Worm (Caenorhabditis elegans) whole organism, L1 larva: ENCODE measurements around the gene Y53G8AM.7.

Experiments used
- aha-1 ChIP-seq: fragments of 150-350 bp; optimal IDR thresholded peaks from 2 replicates; lab custom pipeline; 2014; ENCODE audit warnings: missing biosample characterization, missing genetic modification characterization
- ceh-90 ChIP-seq: sonication (generic microtip); optimal IDR thresholded peaks from 2 replicates; lab custom pipeline; 2016; ENCODE audit warnings: missing genetic modification characterization, missing compliant biosample characterization
- egl-27 ChIP-seq, 2 experiments: fragments of 150-350 bp in 1 of 2; sonication (generic microtip); optimal IDR thresholded peaks; 3 replicates each; lab custom pipeline; 2017 to 2018; ENCODE audit warnings: missing biosample characterization in 2 of 2, missing genetic modification characterization in 2 of 2, missing genetic modification reagents in 2 of 2
- elt-2 ChIP-seq: sonication (generic microtip); optimal IDR thresholded peaks from 2 replicates; lab custom pipeline; 2016; ENCODE audit warnings: missing genetic modification characterization, mild to moderate bottlenecking, inconsistent platforms, missing compliant biosample characterization, missing genetic modification reagents
- lin-15B ChIP-seq: fragments of 150-350 bp; sonication (generic microtip); optimal IDR thresholded peaks from 3 replicates; lab custom pipeline; 2014; ENCODE audit warnings: missing biosample characterization, missing genetic modification characterization
- nhr-12 ChIP-seq: sonication (generic microtip); optimal IDR thresholded peaks from 2 replicates; lab custom pipeline; 2017; ENCODE audit warnings: missing biosample characterization, missing genetic modification characterization
- nhr-28 ChIP-seq: fragments of 150-350 bp; optimal IDR thresholded peaks from 2 replicates; lab custom pipeline; 2014; ENCODE audit warnings: missing biosample characterization, missing genetic modification characterization
- nhr-76 ChIP-seq: sonication (generic microtip); optimal IDR thresholded peaks from 2 replicates; lab custom pipeline; 2017; ENCODE audit warnings: missing biosample characterization, missing genetic modification characterization
- snpc-4 ChIP-seq: fragments of 150-350 bp; optimal IDR thresholded peaks from 2 replicates; lab custom pipeline; 2014; ENCODE audit warnings: missing biosample characterization, missing genetic modification characterization

ce11 chrIII:3297151-3297550 is 30.6 kb upstream of the Y53G8AM.7 start, which contains the start of gene Y53G8AR.5:
- TF ChIP-seq elt-2 (no peak), snpc-4 (tag; lab: Kevin White, UChicago) (no peak), aha-1 (tag; lab: Kevin White, UChicago) (no peak), nhr-12 (tag; lab: Kevin White, UChicago) (no peak), lin-15B (tag; lab: Kevin White, UChicago) (no peak), egl-27 (tag; optimal IDR thresholded peaks at IDR 0.05; lab: Kevin White, UChicago) (no peak), nhr-76 (tag; lab: Kevin White, UChicago) (no peak), nhr-28 (tag; lab: Kevin White, UChicago) (no peak), ceh-90 (tag; lab: Kevin White, UChicago) (no peak)
